Fruit fly (Drosophila melanogaster) whole organism, prepupa: Measurements from ENCODE around the gene pigeon.
A peak's percentile ranks its signal among the peaks of the same experiment; 100 is the strongest.

Experiments used
- Blimp-1 ChIP-seq: fragments of 200-800 bp; sonication (Bioruptor generic); optimal IDR thresholded peaks from 3 replicates; lab custom pipeline; 2017; ENCODE audit warnings: missing biosample characterization, missing genetic modification characterization, mild to moderate bottlenecking, moderate library complexity, missing genetic modification reagents
- CG10631 ChIP-seq: fragments of 200-800 bp; sonication (Bioruptor generic); optimal IDR thresholded peaks from 2 replicates; lab custom pipeline; 2016; ENCODE audit warnings: missing biosample characterization, missing genetic modification characterization
- CG10669 ChIP-seq: fragments of 200-800 bp; sonication (Bioruptor generic); optimal IDR thresholded peaks from 3 replicates; lab custom pipeline; 2018; ENCODE audit warnings: missing biosample characterization, mild to moderate bottlenecking, missing genetic modification characterization, moderate library complexity
- CG11762 ChIP-seq: fragments of 200-800 bp; sonication (Bioruptor generic); optimal IDR thresholded peaks from 3 replicates; lab custom pipeline; 2016; ENCODE audit warnings: missing biosample characterization, missing genetic modification characterization; ENCODE audit not compliant: insufficient read depth
- CG15336 ChIP-seq: fragments of 200-800 bp; sonication (Bioruptor generic); IDR thresholded peaks from 2 replicates; pipeline ENCODE4 v1.3.6; 2022; ENCODE audit warnings: missing biosample characterization, missing genetic modification characterization
- CG3919 ChIP-seq: fragments of 200-800 bp; sonication (Bioruptor generic); optimal IDR thresholded peaks from 3 replicates; lab custom pipeline; 2016; ENCODE audit warnings: missing biosample characterization, missing genetic modification characterization
- CG6163 ChIP-seq: fragments of 200-800 bp; sonication (Bioruptor generic); IDR thresholded peaks from 3 replicates; pipeline ENCODE4 v1.3.6; 2022; ENCODE audit warnings: missing biosample characterization, missing genetic modification characterization
- CG6808 ChIP-seq: fragments of 200-800 bp; sonication (Bioruptor generic); optimal IDR thresholded peaks from 3 replicates; lab custom pipeline; 2017; ENCODE audit warnings: missing biosample characterization, missing genetic modification characterization, mild to moderate bottlenecking, moderate library complexity, missing genetic modification reagents
- CG8119 ChIP-seq: fragments of 200-800 bp; sonication (Bioruptor generic); IDR thresholded peaks from 3 replicates; pipeline ENCODE4 v1.3.6; 2022; ENCODE audit warnings: missing biosample characterization, missing genetic modification characterization
- CG8319 ChIP-seq: fragments of 200-800 bp; sonication (Bioruptor generic); optimal IDR thresholded peaks from 3 replicates; lab custom pipeline; 2016; ENCODE audit warnings: missing biosample characterization, missing genetic modification characterization
- CG9139 ChIP-seq: fragments of 200-800 bp; sonication (Bioruptor generic); optimal IDR thresholded peaks from 3 replicates; lab custom pipeline; 2017; ENCODE audit warnings: missing biosample characterization, mild to moderate bottlenecking, missing genetic modification characterization
- Eip78C ChIP-seq: fragments of 200-800 bp; sonication (Bioruptor generic); peaks from one replicate; lab custom pipeline; 2016; ENCODE audit warnings: missing biosample characterization, missing genetic modification characterization
- Ets96B ChIP-seq: fragments of 200-800 bp; optimal IDR thresholded peaks from 2 replicates; lab custom pipeline; 2019; ENCODE audit warnings: missing biosample characterization, mild to moderate bottlenecking, missing genetic modification characterization, moderate library complexity
- Gug ChIP-seq: fragments of 200-800 bp; sonication (Bioruptor generic); IDR thresholded peaks from 2 replicates; pipeline ENCODE4 v1.3.6; 2022; ENCODE audit warnings: missing biosample characterization, missing genetic modification characterization
- Hr38 ChIP-seq: sonication (Bioruptor generic); optimal IDR thresholded peaks from 2 replicates; lab custom pipeline; 2016; ENCODE audit warnings: missing biosample characterization, missing genetic modification characterization
- Met ChIP-seq: fragments of 200-800 bp; sonication (Bioruptor generic); optimal IDR thresholded peaks from 3 replicates; lab custom pipeline; 2016; ENCODE audit warnings: missing biosample characterization, missing genetic modification characterization
- Smox ChIP-seq: fragments of 200-800 bp; sonication (Bioruptor generic); optimal IDR thresholded peaks from 3 replicates; lab custom pipeline; 2016; ENCODE audit warnings: missing biosample characterization, missing genetic modification characterization
- Sox102F ChIP-seq: fragments of 200-800 bp; sonication (Bioruptor generic); optimal IDR thresholded peaks from 2 replicates; lab custom pipeline; 2016; ENCODE audit warnings: missing biosample characterization, mild to moderate bottlenecking, missing genetic modification characterization
- Sox14 ChIP-seq: fragments of 200-800 bp; sonication (Bioruptor generic); optimal IDR thresholded peaks from 3 replicates; lab custom pipeline; 2016; ENCODE audit warnings: missing biosample characterization, missing genetic modification characterization
- Sox15 ChIP-seq: fragments of 200-800 bp; sonication (Bioruptor generic); optimal IDR thresholded peaks from 3 replicates; lab custom pipeline; 2016; ENCODE audit warnings: missing biosample characterization, missing genetic modification characterization
- acj6 ChIP-seq: fragments of 200-800 bp; sonication (Bioruptor generic); optimal IDR thresholded peaks from 3 replicates; lab custom pipeline; 2016; ENCODE audit warnings: missing biosample characterization, missing genetic modification characterization
- dac ChIP-seq: fragments of 200-800 bp; sonication (Bioruptor generic); optimal IDR thresholded peaks from 2 replicates; lab custom pipeline; 2017; ENCODE audit warnings: missing biosample characterization, mild to moderate bottlenecking, missing genetic modification characterization
- dsx ChIP-seq: fragments of 200-800 bp; optimal IDR thresholded peaks from 3 replicates; lab custom pipeline; 2019; ENCODE audit warnings: missing biosample characterization, mild to moderate bottlenecking, missing genetic modification characterization, moderate library complexity; ENCODE audit not compliant: poor library complexity, severe bottlenecking
- eg ChIP-seq: fragments of 200-800 bp; sonication (Bioruptor generic); IDR thresholded peaks from 3 replicates; pipeline ENCODE4 v1.3.6; 2022; ENCODE audit warnings: missing biosample characterization, missing genetic modification characterization
- fd59A ChIP-seq: fragments of 200-800 bp; sonication (Bioruptor generic); optimal IDR thresholded peaks from 2 replicates; lab custom pipeline; 2017; ENCODE audit warnings: missing biosample characterization, mild to moderate bottlenecking, missing genetic modification characterization, missing genetic modification reagents
- fkh ChIP-seq: fragments of 200-800 bp; sonication (Bioruptor generic); optimal IDR thresholded peaks from 3 replicates; lab custom pipeline; 2017; ENCODE audit warnings: missing biosample characterization, mild to moderate bottlenecking, missing genetic modification characterization, moderate library complexity
- pdm3 ChIP-seq: fragments of 200-800 bp; sonication (Bioruptor generic); optimal IDR thresholded peaks from 3 replicates; lab custom pipeline; 2016; ENCODE audit warnings: missing biosample characterization, missing genetic modification characterization
- salr ChIP-seq, 2 experiments: fragments of 200-800 bp; sonication (Bioruptor generic); optimal IDR thresholded peaks; 3 replicates each; lab custom pipeline; 2016 to 2018; ENCODE audit warnings: missing biosample characterization in 2 of 2, missing genetic modification characterization in 2 of 2, mild to moderate bottlenecking in 1 of 2
- spab ChIP-seq: fragments of 200-800 bp; sonication (Bioruptor generic); optimal IDR thresholded peaks from 2 replicates; lab custom pipeline; 2017; ENCODE audit warnings: missing biosample characterization, mild to moderate bottlenecking, missing genetic modification characterization, missing genetic modification reagents
- ss ChIP-seq, 2 experiments: fragments of 200-800 bp; sonication (Bioruptor generic); optimal IDR thresholded peaks; 2 replicates in 1 of 2; 3 replicates in 1 of 2; lab custom pipeline; 2017 to 2018; ENCODE audit warnings: mild to moderate bottlenecking in 2 of 2, missing biosample characterization in 2 of 2, missing genetic modification characterization in 2 of 2, moderate library complexity in 1 of 2
- svp ChIP-seq: fragments of 200-800 bp; sonication (Bioruptor generic); peaks from one replicate; lab custom pipeline; 2016; ENCODE audit warnings: missing biosample characterization, missing genetic modification characterization

pigeon gene

DNA sequence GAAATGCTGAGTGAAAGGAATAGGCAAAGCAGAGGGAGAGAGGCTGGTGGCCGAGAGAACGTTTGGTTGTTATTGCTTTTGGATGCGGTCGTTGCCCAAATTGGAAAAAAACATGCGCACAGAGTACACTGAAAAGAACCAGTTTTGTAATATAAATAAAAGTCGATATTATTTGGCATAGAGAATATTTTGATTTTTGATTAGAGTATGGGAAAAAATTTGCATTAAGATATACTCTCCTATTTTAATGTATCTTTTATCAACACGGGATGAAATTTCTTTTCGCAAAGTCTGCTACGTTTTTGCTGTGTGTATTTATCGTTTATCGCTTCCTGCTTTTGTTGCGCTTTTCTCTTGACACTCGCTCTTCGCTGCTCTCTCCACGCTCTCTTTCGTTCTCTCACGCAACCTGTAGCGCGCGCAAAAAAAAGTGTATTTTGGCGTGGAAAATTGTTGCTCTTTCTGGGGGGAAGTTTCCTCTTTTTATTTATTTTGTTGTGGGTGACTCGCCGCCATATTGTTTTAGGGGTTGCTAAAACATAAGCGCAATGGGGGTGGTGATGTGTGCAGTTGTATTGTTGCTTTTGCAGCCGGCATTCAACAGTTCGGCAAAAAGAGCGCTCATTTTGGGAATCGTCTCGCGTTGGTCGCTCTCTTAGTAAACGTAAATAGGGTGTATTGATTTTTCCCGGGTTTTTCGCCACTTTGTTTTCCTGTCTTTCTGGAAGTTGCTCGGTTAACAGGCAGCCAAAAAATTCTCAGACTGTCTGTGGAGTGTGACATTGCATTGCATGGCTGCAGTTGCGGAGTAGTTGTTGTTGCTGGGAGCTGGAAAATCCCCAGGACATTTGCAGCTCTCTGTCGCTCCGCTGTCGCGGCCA lies 20.7 kb upstream of the pigeon start (continued):
- TF ChIP-seq Sox15 (GFP tag; lab: Kevin White, UChicago), result peak; percentile 89
- TF ChIP-seq CG15336, result peak; percentile 99
- TF ChIP-seq Blimp-1 (GFP tag; lab: Kevin White, UChicago), result peak; percentile 76
- TF ChIP-seq CG6808, result peak; percentile 87
- peak; percentile 97 for TF ChIP-seq Met (GFP tag; lab: Kevin White, UChicago)
- TF ChIP-seq eg (GFP tag; lab: Robert Waterston, UW), result peak; percentile 98
- TF ChIP-seq Sox102F (GFP tag; lab: Kevin White, UChicago), result peak; percentile 95
- peak; percentile 72 for TF ChIP-seq fkh (GFP tag; lab: Kevin White, UChicago)
- TF ChIP-seq Hr38 (GFP tag; lab: Kevin White, UChicago), result peak; percentile 82
- peak; percentile 97 for TF ChIP-seq Gug (GFP tag; lab: Robert Waterston, UW)
- TF ChIP-seq, all 60 proteins: peak for 60

DNA sequence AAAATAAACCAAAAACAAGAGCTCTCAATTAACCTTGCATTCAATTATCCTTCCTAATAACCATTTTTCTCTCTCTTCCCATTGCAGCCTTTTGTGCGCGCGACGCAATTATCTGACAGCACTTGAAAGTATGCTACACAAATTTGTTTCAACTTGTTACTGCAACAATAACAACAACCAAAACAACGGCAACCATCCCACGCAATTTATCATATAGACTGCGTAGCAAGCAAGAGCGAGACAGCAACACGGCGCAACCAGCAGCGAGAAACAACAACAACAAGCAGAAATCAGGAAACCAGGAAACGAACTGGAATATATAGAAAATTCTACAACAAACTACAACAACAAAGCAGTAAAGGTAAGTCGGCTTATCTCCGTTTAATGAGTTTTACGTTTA lies 19.8 kb upstream of the pigeon start:
- no peak for TF ChIP-seq Hr38 (GFP tag; lab: Kevin White, UChicago)
- TF ChIP-seq dac (GFP tag; lab: Kevin White, UChicago), result no peak
- no peak for TF ChIP-seq CG9139 (GFP tag; lab: Kevin White, UChicago)
- TF ChIP-seq CG11762 (GFP tag; lab: Kevin White, UChicago), result no peak
- TF ChIP-seq Ets96B (tag; lab: Kevin White, UChicago), result no peak
- no peak for TF ChIP-seq CG8319 (GFP tag; lab: Kevin White, UChicago)
- no peak for TF ChIP-seq CG8119 (GFP tag; lab: Robert Waterston, UW)
- TF ChIP-seq CG6163 (GFP tag; lab: Robert Waterston, UW), result no peak
- TF ChIP-seq Gug (GFP tag; lab: Robert Waterston, UW), result no peak
- peak; percentile 39 for TF ChIP-seq dsx (GFP tag; lab: Kevin White, UChicago)
- no peak for TF ChIP-seq pdm3 (GFP tag; lab: Kevin White, UChicago)
- no peak for TF ChIP-seq Smox (GFP tag; lab: Kevin White, UChicago)
- no peak for TF ChIP-seq eg (GFP tag; lab: Robert Waterston, UW)
- TF ChIP-seq fd59A (GFP tag; lab: Kevin White, UChicago), result no peak
- no peak for TF ChIP-seq CG10669 (GFP tag; lab: Kevin White, UChicago)
- peak; percentile 66 for TF ChIP-seq Eip78C (GFP tag; lab: Kevin White, UChicago)
- no peak for TF ChIP-seq salr (GFP tag; optimal IDR thresholded peaks at IDR 0.05; lab: Kevin White, UChicago)
- TF ChIP-seq Sox15 (GFP tag; lab: Kevin White, UChicago), result no peak
- TF ChIP-seq acj6, result no peak
- no peak for TF ChIP-seq CG15336
- no peak for TF ChIP-seq CG3919
- TF ChIP-seq CG10631 (GFP tag; lab: Kevin White, UChicago), result no peak
- TF ChIP-seq Sox14 (GFP tag; lab: Kevin White, UChicago), result peak; percentile 56

DNA sequence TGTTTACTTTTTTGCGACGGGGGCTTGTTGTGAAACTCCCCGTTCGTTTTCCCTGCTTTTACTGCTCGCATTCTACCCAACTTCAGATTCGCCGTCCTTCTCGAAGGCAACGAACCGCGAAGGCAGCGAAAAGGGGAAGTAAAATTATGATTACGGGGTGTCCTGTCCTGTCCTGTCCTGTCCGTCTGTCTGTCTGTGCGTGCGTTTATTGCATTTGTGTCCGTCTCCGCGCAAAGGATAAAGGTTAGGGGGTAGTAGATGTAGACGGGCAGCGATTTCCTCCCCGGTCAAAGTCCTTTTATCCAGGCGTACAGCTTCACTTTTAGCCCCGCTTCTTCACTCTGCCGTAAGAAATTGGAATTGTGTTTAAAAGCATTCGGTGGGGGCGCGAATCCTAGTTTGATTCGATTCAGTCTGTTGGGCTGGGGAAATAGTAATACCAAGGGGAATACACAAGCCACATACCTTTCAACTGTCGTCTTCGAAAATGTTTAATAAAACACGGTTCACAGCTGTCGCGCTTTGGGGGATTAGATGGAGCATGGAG lies 18.6 kb upstream of the pigeon start:
- TF ChIP-seq ss (GFP tag; optimal IDR thresholded peaks at IDR 0.05; lab: Kevin White, UChicago), result peak; percentile 3 to 17
- no peak for TF ChIP-seq spab (GFP tag; lab: Kevin White, UChicago)

DNA sequence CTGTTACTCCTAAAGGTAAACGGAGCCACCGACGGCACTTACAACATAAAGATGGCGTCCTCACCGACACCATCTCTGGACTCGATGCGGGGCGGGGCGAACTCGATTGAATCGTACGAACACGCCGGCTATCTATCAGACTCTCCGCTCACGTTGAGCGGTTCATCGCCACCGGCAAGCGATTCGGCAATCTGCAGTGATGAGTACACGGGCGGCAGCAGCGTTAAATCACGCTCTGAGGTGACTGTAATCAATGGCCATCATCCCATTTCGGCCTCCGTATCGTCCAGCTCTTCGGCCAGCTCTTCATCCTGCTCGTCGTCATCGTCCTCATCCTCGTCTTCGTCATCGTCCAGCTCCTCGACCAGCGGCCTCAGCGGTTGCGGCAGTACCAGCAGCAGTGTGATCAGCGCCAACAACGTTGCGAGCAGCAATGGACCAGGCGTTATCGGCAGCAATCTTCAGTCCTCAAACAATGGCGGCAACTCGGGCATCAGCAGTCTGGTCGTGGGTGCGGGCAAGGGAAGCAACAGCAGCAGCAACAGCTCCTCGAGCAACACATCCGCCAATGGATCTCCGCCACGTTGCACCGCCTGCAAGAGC lies 17.6 kb upstream of the pigeon start:
- TF ChIP-seq Eip78C (GFP tag; lab: Kevin White, UChicago), result peak; percentile 33
- no peak for TF ChIP-seq CG8119 (GFP tag; lab: Robert Waterston, UW)
- TF ChIP-seq svp (GFP tag; lab: Kevin White, UChicago), result peak; percentile 95
- TF ChIP-seq, all 60 proteins: peak for 2
